Fruit fly (Drosophila melanogaster) whole organism, embryonic: ENCODE results near the gene Swip-1.

ENCODE experiments used
- Atf3 ChIP-seq: fragments of 200-800 bp; sonication (Bioruptor generic); optimal IDR thresholded peaks from 3 replicates; lab custom pipeline; 2016; ENCODE audit warnings: missing biosample characterization, missing genetic modification characterization
- C15 ChIP-seq: fragments of 200-800 bp; sonication (Bioruptor generic); IDR thresholded peaks from 3 replicates; pipeline ENCODE4 v1.3.6; 2022; ENCODE audit warnings: missing biosample characterization, missing genetic modification characterization
- CG1233 ChIP-seq: fragments of 200-800 bp; sonication (Bioruptor generic); optimal IDR thresholded peaks from 4 replicates; lab custom pipeline; 2018; ENCODE audit warnings: missing biosample characterization, mild to moderate bottlenecking, missing genetic modification characterization
- CG13624 ChIP-seq: fragments of 200-800 bp; sonication (Bioruptor generic); optimal IDR thresholded peaks from 2 replicates; lab custom pipeline; 2016; ENCODE audit warnings: missing biosample characterization, missing genetic modification characterization
- CG13894 ChIP-seq: fragments of 200-800 bp; sonication (Bioruptor generic); optimal IDR thresholded peaks from 3 replicates; lab custom pipeline; 2018; ENCODE audit warnings: missing biosample characterization, mild to moderate bottlenecking, missing genetic modification characterization, moderate library complexity
- CG15269 ChIP-seq: fragments of 200-800 bp; sonication (Bioruptor generic); optimal IDR thresholded peaks from 2 replicates; lab custom pipeline; 2018; ENCODE audit warnings: missing biosample characterization, mild to moderate bottlenecking, missing genetic modification characterization, moderate library complexity
- CG15479 ChIP-seq: fragments of 200-800 bp; sonication (Bioruptor generic); optimal IDR thresholded peaks from 3 replicates; lab custom pipeline; 2019; ENCODE audit warnings: missing biosample characterization, mild to moderate bottlenecking, missing genetic modification characterization, moderate library complexity
- CG1602 ChIP-seq: fragments of 200-800 bp; sonication (Bioruptor generic); optimal IDR thresholded peaks from 3 replicates; lab custom pipeline; 2016; ENCODE audit warnings: missing biosample characterization, missing genetic modification characterization
- CG17385 ChIP-seq: fragments of 200-800 bp; sonication (Bioruptor generic); optimal IDR thresholded peaks from 3 replicates; lab custom pipeline; 2018; ENCODE audit warnings: missing biosample characterization, mild to moderate bottlenecking, missing genetic modification characterization
- CG17912 ChIP-seq: fragments of 200-800 bp; sonication (Bioruptor generic); optimal IDR thresholded peaks from 2 replicates; lab custom pipeline; 2018; ENCODE audit warnings: missing biosample characterization, mild to moderate bottlenecking, missing genetic modification characterization
- CG18262 ChIP-seq: fragments of 200-800 bp; optimal IDR thresholded peaks from 3 replicates; lab custom pipeline; 2019; ENCODE audit warnings: missing biosample characterization, mild to moderate bottlenecking, missing genetic modification characterization, moderate library complexity
- CG2875 ChIP-seq: fragments of 200-800 bp; sonication (Bioruptor generic); optimal IDR thresholded peaks from 2 replicates; lab custom pipeline; 2017; ENCODE audit warnings: missing biosample characterization, mild to moderate bottlenecking, missing genetic modification characterization, missing genetic modification reagents
- CG31224 ChIP-seq: fragments of 200-800 bp; sonication (Bioruptor generic); IDR thresholded peaks from 2 replicates; pipeline ENCODE4 v1.3.6; 2022; ENCODE audit warnings: missing biosample characterization, missing genetic modification characterization
- CG34376 ChIP-seq: fragments of 200-800 bp; sonication (Bioruptor generic); optimal IDR thresholded peaks from 2 replicates; lab custom pipeline; 2018; ENCODE audit warnings: missing biosample characterization, mild to moderate bottlenecking, missing genetic modification characterization
- CG6654 ChIP-seq: fragments of 200-800 bp; sonication (Bioruptor generic); optimal IDR thresholded peaks from 2 replicates; lab custom pipeline; 2017; ENCODE audit warnings: missing biosample characterization, mild to moderate bottlenecking, missing genetic modification characterization
- CG6765 ChIP-seq: fragments of 200-800 bp; sonication (Bioruptor generic); optimal IDR thresholded peaks from 3 replicates; lab custom pipeline; 2017; ENCODE audit warnings: missing biosample characterization, mild to moderate bottlenecking, missing genetic modification characterization
- CG7928 ChIP-seq: fragments of 200-800 bp; sonication (Bioruptor generic); optimal IDR thresholded peaks from 2 replicates; lab custom pipeline; 2017; ENCODE audit warnings: missing biosample characterization, mild to moderate bottlenecking, missing genetic modification characterization
- CG9437 ChIP-seq: fragments of 200-800 bp; sonication (Bioruptor generic); optimal IDR thresholded peaks from 2 replicates; lab custom pipeline; 2018; ENCODE audit warnings: missing biosample characterization, mild to moderate bottlenecking, missing genetic modification characterization
- Chrac-16 ChIP-seq: fragments of 200-800 bp; sonication (Bioruptor generic); optimal IDR thresholded peaks from 3 replicates; lab custom pipeline; 2016; ENCODE audit warnings: missing biosample characterization, missing genetic modification characterization
- Fer1 ChIP-seq: fragments of 200-800 bp; sonication (Bioruptor generic); optimal IDR thresholded peaks from 2 replicates; lab custom pipeline; 2017; ENCODE audit warnings: missing biosample characterization, mild to moderate bottlenecking, missing genetic modification characterization
- Gug ChIP-seq: fragments of 200-800 bp; sonication (Bioruptor generic); IDR thresholded peaks from 4 replicates; pipeline ENCODE4 v1.3.6; 2022; ENCODE audit warnings: missing biosample characterization, missing genetic modification characterization
- Hmr ChIP-seq: fragments of 200-800 bp; sonication (Bioruptor generic); optimal IDR thresholded peaks from 3 replicates; lab custom pipeline; 2017; ENCODE audit warnings: mild to moderate bottlenecking, missing biosample characterization, missing genetic modification reagents, missing genetic modification characterization
- Hr3 ChIP-seq: fragments of 200-800 bp; sonication (Bioruptor generic); optimal IDR thresholded peaks from 3 replicates; lab custom pipeline; 2016; ENCODE audit warnings: missing biosample characterization, missing genetic modification characterization
- Rx ChIP-seq: fragments of 200-800 bp; sonication (Bioruptor generic); IDR thresholded peaks from 2 replicates; pipeline ENCODE4 v1.3.6; 2022; ENCODE audit warnings: missing biosample characterization, missing genetic modification characterization
- Sox102F ChIP-seq: fragments of 200-800 bp; sonication (Bioruptor generic); optimal IDR thresholded peaks from 2 replicates; lab custom pipeline; 2018; ENCODE audit warnings: missing biosample characterization, mild to moderate bottlenecking, missing genetic modification characterization, moderate library complexity
- Usf ChIP-seq: fragments of 200-800 bp; sonication (Bioruptor generic); optimal IDR thresholded peaks from 2 replicates; lab custom pipeline; 2017; ENCODE audit warnings: missing genotype, missing biosample characterization, missing genetic modification characterization
- ase ChIP-seq: fragments of 200-800 bp; sonication (Bioruptor generic); IDR thresholded peaks from 3 replicates; pipeline ENCODE4 v1.3.6; 2022; ENCODE audit warnings: missing biosample characterization, missing genetic modification characterization
- chif ChIP-seq, 2 experiments: fragments of 200-800 bp; sonication (Bioruptor generic); optimal IDR thresholded peaks; 3 replicates each; lab custom pipeline; 2016; ENCODE audit warnings: missing biosample characterization in 2 of 2, missing genetic modification characterization in 2 of 2
- chn ChIP-seq: fragments of 200-800 bp; sonication (Bioruptor generic); optimal IDR thresholded peaks from 2 replicates; lab custom pipeline; 2016; ENCODE audit warnings: missing biosample characterization, missing genetic modification characterization
- eve ChIP-seq, 2 experiments: fragments of >200 bp; optimal IDR thresholded peaks; 2 replicates each; lab custom pipeline; 2017; ENCODE audit warnings: missing biosample characterization in 2 of 2, missing genetic modification characterization in 2 of 2
- ftz-f1 ChIP-seq: fragments of 200-800 bp; sonication (Bioruptor generic); optimal IDR thresholded peaks from 2 replicates; lab custom pipeline; 2016; ENCODE audit warnings: missing biosample characterization, missing genetic modification characterization
- gce ChIP-seq: fragments of 200-800 bp; sonication (Bioruptor generic); IDR thresholded peaks from 3 replicates; pipeline ENCODE4 v1.3.6; 2022; ENCODE audit warnings: missing biosample characterization, missing genetic modification characterization
- grn ChIP-seq: fragments of 200-800 bp; sonication (Bioruptor generic); optimal IDR thresholded peaks from 3 replicates; lab custom pipeline; 2017; ENCODE audit warnings: missing biosample characterization, missing genetic modification characterization
- gsb ChIP-seq: fragments of 200-800 bp; sonication (Bioruptor generic); IDR thresholded peaks from 2 replicates; pipeline ENCODE4 v1.3.6; 2022; ENCODE audit warnings: missing biosample characterization, missing genetic modification characterization
- nerfin-2 ChIP-seq: fragments of 200-800 bp; sonication (Bioruptor generic); IDR thresholded peaks from 2 replicates; pipeline ENCODE4 v1.3.6; 2022; ENCODE audit warnings: missing biosample characterization, missing genetic modification characterization; ENCODE audit not compliant: partially characterized antibody
- p53 ChIP-seq: fragments of 200-800 bp; sonication (Bioruptor generic); optimal IDR thresholded peaks from 2 replicates; lab custom pipeline; 2016; ENCODE audit warnings: missing biosample characterization, missing genetic modification characterization
- peb ChIP-seq: fragments of 200-800 bp; sonication (Bioruptor generic); IDR thresholded peaks from 2 replicates; pipeline ENCODE4 v1.3.6; 2022; ENCODE audit warnings: missing biosample characterization, missing genetic modification characterization
- psq ChIP-seq: fragments of 200-800 bp; sonication (Bioruptor generic); optimal IDR thresholded peaks from 2 replicates; lab custom pipeline; 2017; ENCODE audit warnings: missing biosample characterization, missing genetic modification characterization
- repo ChIP-seq: fragments of 200-800 bp; sonication (Bioruptor generic); optimal IDR thresholded peaks from 2 replicates; lab custom pipeline; 2016; ENCODE audit warnings: missing biosample characterization, missing genetic modification characterization
- rib ChIP-seq: fragments of 200-800 bp; sonication (Bioruptor generic); IDR thresholded peaks from 2 replicates; pipeline ENCODE4 v1.3.6; 2022; ENCODE audit warnings: missing biosample characterization, missing genetic modification characterization
- sc ChIP-seq, 3 experiments: fragments of >200 bp in 2 of 3; fragments of 200-800 bp in 1 of 3; sonication (Bioruptor generic) in 1 of 3; optimal IDR thresholded peaks; 2 replicates in 2 of 3; 3 replicates in 1 of 3; lab custom pipeline; 2017; ENCODE audit warnings: mild to moderate bottlenecking in 1 of 3, missing biosample characterization in 1 of 3, missing genetic modification characterization in 1 of 3, missing genetic modification reagents in 1 of 3
- schlank ChIP-seq: fragments of 200-800 bp; sonication (Bioruptor generic); optimal IDR thresholded peaks from 2 replicates; lab custom pipeline; 2018; ENCODE audit warnings: missing biosample characterization, mild to moderate bottlenecking, missing genetic modification characterization
- ssp ChIP-seq: fragments of 200-800 bp; sonication (Bioruptor generic); IDR thresholded peaks from 2 replicates; pipeline ENCODE4 v1.3.6; 2022; ENCODE audit warnings: missing biosample characterization, missing genetic modification characterization
- tap ChIP-seq: fragments of 200-800 bp; optimal IDR thresholded peaks from 3 replicates; lab custom pipeline; 2019; ENCODE audit warnings: missing biosample characterization, mild to moderate bottlenecking, missing genetic modification characterization, moderate library complexity
- ttk ChIP-seq: fragments of 200-800 bp; sonication (Bioruptor generic); IDR thresholded peaks from 2 replicates; pipeline ENCODE4 v2.1.2; 2022; ENCODE audit warnings: missing biosample characterization, missing genetic modification characterization
- unpg ChIP-seq: fragments of 200-800 bp; sonication (Bioruptor generic); optimal IDR thresholded peaks from 3 replicates; lab custom pipeline; 2018; ENCODE audit warnings: missing biosample characterization, mild to moderate bottlenecking, missing genetic modification characterization, moderate library complexity
- wor ChIP-seq: fragments of 200-800 bp; sonication (Bioruptor generic); IDR thresholded peaks from 2 replicates; pipeline ENCODE4 v1.3.6; 2022; ENCODE audit warnings: missing biosample characterization, missing genetic modification characterization
- z ChIP-seq: fragments of 200-800 bp; sonication (Bioruptor generic); IDR thresholded peaks from 3 replicates; pipeline ENCODE4 v1.3.6; 2022; ENCODE audit warnings: missing biosample characterization, missing genetic modification characterization
- zen2 ChIP-seq: fragments of 200-800 bp; sonication (Bioruptor generic); IDR thresholded peaks from 3 replicates; pipeline ENCODE4 v1.3.6; 2022; ENCODE audit warnings: missing biosample characterization, missing genetic modification characterization; ENCODE audit not compliant: partially characterized antibody
- zfh1 ChIP-seq: fragments of 200-800 bp; sonication (Bioruptor generic); IDR thresholded peaks from 3 replicates; pipeline ENCODE4 v1.3.6; 2022; ENCODE audit warnings: missing biosample characterization, missing genetic modification characterization

Gene Swip-1

DNA sequence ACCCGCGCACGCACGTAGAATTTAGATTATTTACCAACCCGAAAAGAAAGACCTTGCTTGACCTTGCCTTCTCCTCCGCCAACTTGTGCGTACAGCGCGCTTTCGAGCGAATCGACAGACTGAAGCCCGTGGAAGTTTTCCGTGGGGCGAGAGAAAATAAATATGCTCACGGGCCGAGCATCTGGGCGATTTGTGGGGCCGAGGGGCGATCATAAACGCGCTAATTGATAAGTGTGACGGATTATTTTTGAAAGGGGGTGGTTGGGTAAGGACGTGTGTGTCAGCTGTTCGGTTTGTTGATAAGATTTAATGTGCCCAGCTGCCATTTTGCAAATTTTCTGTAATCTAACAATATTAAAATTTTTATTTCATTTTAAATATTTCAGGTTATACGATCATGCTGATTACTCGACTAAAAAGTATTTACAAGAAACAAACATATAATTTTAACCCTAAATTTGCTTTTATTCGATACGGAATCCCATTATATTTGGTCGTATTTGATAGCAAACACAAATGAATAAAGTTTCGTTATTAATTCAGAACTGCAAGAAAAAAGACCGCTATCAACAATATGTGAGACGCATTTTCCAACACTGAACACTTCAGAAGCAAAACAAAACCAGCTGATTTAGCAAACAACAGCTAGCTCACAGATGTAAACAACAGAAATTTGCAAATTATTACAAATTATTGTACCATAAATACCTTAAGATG lies 12.9 kb downstream of the Swip-1 start, which contains the start of the genes L2HGDH and CG10431 (continued):
- TF ChIP-seq sc (optimal IDR thresholded peaks at IDR 0.05; lab: Kevin White, UChicago) (no peak), sc (GFP tag; optimal IDR thresholded peaks at IDR 0.05; lab: Kevin White, UChicago) (peak; percentile 4), CG17912 (GFP tag; lab: Kevin White, UChicago) (no peak), ssp (GFP tag; lab: Robert Waterston, UW) (no peak), ttk (GFP tag; lab: Robert Waterston, UW) (no peak; the same call in 1 of the 2 replicates), gce (GFP tag; lab: Robert Waterston, UW) (no peak), gsb (no peak), CG17385 (GFP tag; lab: Kevin White, UChicago) (peak; percentile 58), nerfin-2 (GFP tag; lab: Robert Waterston, UW) (no peak), CG7928 (GFP tag; lab: Kevin White, UChicago) (peak; percentile 2), unpg (GFP tag; lab: Kevin White, UChicago) (peak; percentile 58), CG9437 (peak; percentile 64), CG6765 (GFP tag; lab: Kevin White, UChicago) (peak; percentile 38), CG13894 (tag; lab: Kevin White, UChicago) (peak; percentile 67), schlank (tag; lab: Kevin White, UChicago) (no peak), CG18262 (tag; lab: Kevin White, UChicago) (peak; percentile 69), CG6654 (GFP tag; lab: Kevin White, UChicago) (no peak), CG2875 (GFP tag; lab: Kevin White, UChicago) (peak; percentile 27), Hr3 (no peak), Usf (GFP tag; lab: Kevin White, UChicago) (no peak), ftz-f1 (GFP tag; lab: Kevin White, UChicago) (peak; percentile 95), eve (GFP tag; optimal IDR thresholded peaks at IDR 0.05; lab: Kevin White, UChicago) (no peak), zen2 (GFP tag; lab: Robert Waterston, UW) (no peak), CG15479 (GFP tag; lab: Kevin White, UChicago) (no peak), wor (GFP tag; lab: Robert Waterston, UW) (no peak), Rx (no peak), zfh1 (GFP tag; lab: Robert Waterston, UW) (0 out of 3 replicates have a peak, but pooled peaks have one; percentile 32), rib (GFP tag; lab: Robert Waterston, UW) (no peak), chn (GFP tag; lab: Kevin White, UChicago) (peak; percentile 10), repo (peak; percentile 30), Hmr (GFP tag; lab: Kevin White, UChicago) (peak; percentile 75), tap (tag; lab: Kevin White, UChicago) (peak; percentile 38), CG13624 (GFP tag; lab: Kevin White, UChicago) (no peak), p53 (GFP tag; lab: Kevin White, UChicago) (no peak), psq (GFP tag; lab: Kevin White, UChicago) (no peak), ase (GFP tag; lab: Robert Waterston, UW) (no peak), CG1602 (peak; percentile 55), Chrac-16 (GFP tag; lab: Kevin White, UChicago) (peak; percentile 60), C15 (GFP tag; lab: Robert Waterston, UW) (no peak), CG34376 (GFP tag; lab: Kevin White, UChicago) (peak; percentile 91), Fer1 (GFP tag; lab: Kevin White, UChicago) (peak; percentile 64), chif (GFP tag; optimal IDR thresholded peaks at IDR 0.05; lab: Kevin White, UChicago) (peak in 1 of 2 experiments; percentile 31), CG31224 (no peak), Sox102F (GFP tag; lab: Kevin White, UChicago) (peak; percentile 55), CG15269 (tag; lab: Kevin White, UChicago) (peak; percentile 62), z (GFP tag; lab: Robert Waterston, UW) (no peak), Atf3 (GFP tag; lab: Kevin White, UChicago) (no peak), peb (GFP tag; lab: Robert Waterston, UW) (no peak), CG1233 (GFP tag; lab: Kevin White, UChicago) (peak; percentile 39), grn (peak; percentile 28), Gug (GFP tag; lab: Robert Waterston, UW) (no peak)
